Fruit fly (Drosophila melanogaster): ENCODE measurements around the gene CG7231.

dm6 chr2L:8024325-8024724 lies 40.6 kb downstream of the CG7231 start:
- TF ChIP-seq ttk (optimal IDR thresholded peaks at IDR 0.05) (no peak), psq (optimal IDR thresholded peaks at IDR 0.05) (no peak), Sin3A (optimal IDR thresholded peaks at IDR 0.05) (no peak), Myc (optimal IDR thresholded peaks at IDR 0.05) (no peak)

All from Kc167 (cell line).